Worm (Caenorhabditis elegans) whole organism, young adult: ENCODE results near the gene ndab-1.

Experiments used
- D2030.7 ChIP-seq: fragments of 200-800 bp; sonication (Bioruptor generic); IDR thresholded peaks from 2 replicates; pipeline ENCODE4 v1.3.6; 2022; ENCODE audit warnings: missing genetic modification reagents, missing genetic modification characterization, missing compliant biosample characterization
- F22D6.2 ChIP-seq: sonication (generic microtip); optimal IDR thresholded peaks from 2 replicates; lab custom pipeline; 2016; ENCODE audit warnings: mild to moderate bottlenecking, missing genetic modification characterization, missing compliant biosample characterization
- F55B11.4 ChIP-seq: sonication (generic microtip); optimal IDR thresholded peaks from 2 replicates; lab custom pipeline; 2016; ENCODE audit warnings: missing compliant biosample characterization, missing genetic modification characterization, borderline replicate concordance; ENCODE audit not compliant: insufficient read depth
- F57A8.1 ChIP-seq: fragments of 200-800 bp; sonication (Bioruptor generic); optimal IDR thresholded peaks from 2 replicates; lab custom pipeline; 2018; ENCODE audit warnings: mild to moderate bottlenecking, missing genetic modification characterization, moderate library complexity, missing compliant biosample characterization
- K11D2.4 ChIP-seq: fragments of 200-800 bp; sonication (Bioruptor generic); IDR thresholded peaks from 2 replicates; pipeline ENCODE4 v1.3.6; 2022; ENCODE audit warnings: missing genetic modification reagents, missing genetic modification characterization, missing compliant biosample characterization
- Y67H2A.10 ChIP-seq: fragments of 200-800 bp; sonication (Bioruptor generic); conservative IDR thresholded peaks from 2 replicates; pipeline ENCODE4 v1.3.6; 2022; ENCODE audit warnings: missing genetic modification reagents, missing genetic modification characterization, missing compliant biosample characterization
- ZK185.1 ChIP-seq: sonication (generic microtip); optimal IDR thresholded peaks from 2 replicates; lab custom pipeline; 2016; ENCODE audit warnings: mild to moderate bottlenecking, missing genetic modification characterization, missing compliant biosample characterization; ENCODE audit not compliant: poor library complexity, severe bottlenecking
- atf-7 ChIP-seq: sonication (generic microtip); optimal IDR thresholded peaks from 2 replicates; lab custom pipeline; 2017; ENCODE audit warnings: mild to moderate bottlenecking, missing genetic modification characterization, missing compliant biosample characterization
- attf-5 ChIP-seq: fragments of 200-800 bp; sonication (Bioruptor generic); optimal IDR thresholded peaks from 2 replicates; lab custom pipeline; 2018; ENCODE audit warnings: mild to moderate bottlenecking, missing genetic modification characterization, missing compliant biosample characterization
- dox-1 ChIP-seq: fragments of 200-800 bp; sonication (Bioruptor generic); IDR thresholded peaks from 2 replicates; pipeline ENCODE4 v1.3.6; 2022; ENCODE audit warnings: missing genetic modification reagents, missing genetic modification characterization, missing compliant biosample characterization
- efl-1 ChIP-seq: fragments of 150-350 bp; optimal IDR thresholded peaks from 2 replicates; lab custom pipeline; 2014; ENCODE audit warnings: missing biosample characterization, missing genetic modification reagents, missing genetic modification characterization
- egl-18 ChIP-seq: fragments of 200-800 bp; sonication (Bioruptor generic); IDR thresholded peaks from 2 replicates; pipeline ENCODE4 v1.3.6; 2022; ENCODE audit warnings: missing genetic modification reagents, missing genetic modification characterization, missing compliant biosample characterization
- egrh-3 ChIP-seq: fragments of 200-800 bp; sonication (Bioruptor generic); IDR thresholded peaks from 2 replicates; pipeline ENCODE4 v1.3.6; 2022; ENCODE audit warnings: missing genetic modification reagents, missing genetic modification characterization, missing compliant biosample characterization
- ets-4 ChIP-seq: fragments of 200-800 bp; sonication (Bioruptor generic); optimal IDR thresholded peaks from 2 replicates; lab custom pipeline; 2018; ENCODE audit warnings: mild to moderate bottlenecking, missing genetic modification characterization, missing compliant biosample characterization
- gei-17 ChIP-seq: fragments of 200-800 bp; sonication (Bioruptor generic); optimal IDR thresholded peaks from 2 replicates; lab custom pipeline; 2018; ENCODE audit warnings: mild to moderate bottlenecking, missing genetic modification characterization, missing compliant biosample characterization
- hmg-1.2 ChIP-seq: fragments of 200-800 bp; sonication (Bioruptor generic); IDR thresholded peaks from 2 replicates; pipeline ENCODE4 v1.3.6; 2022; ENCODE audit warnings: missing genetic modification reagents, missing genetic modification characterization, missing compliant biosample characterization
- let-607 ChIP-seq, 2 experiments: fragments of 200-800 bp in 1 of 2; sonication (Bioruptor generic) in 1 of 2; sonication (generic microtip) in 1 of 2; optimal IDR thresholded peaks; 2 replicates each; lab custom pipeline; 2016 to 2018; ENCODE audit warnings: mild to moderate bottlenecking in 2 of 2, missing compliant biosample characterization in 2 of 2, missing genetic modification characterization in 2 of 2, moderate library complexity in 2 of 2, missing genotype in 1 of 2
- lin-26 ChIP-seq: fragments of 200-800 bp; sonication (Bioruptor generic); IDR thresholded peaks from 2 replicates; pipeline ENCODE4 v1.3.6; 2022; ENCODE audit warnings: missing genetic modification reagents, missing genetic modification characterization, missing compliant biosample characterization
- lin-40 ChIP-seq: sonication (generic microtip); optimal IDR thresholded peaks from 2 replicates; lab custom pipeline; 2016; ENCODE audit warnings: missing genetic modification characterization, mild to moderate bottlenecking, missing compliant biosample characterization, missing genotype, missing genetic modification reagents
- lir-1 ChIP-seq: fragments of 200-800 bp; sonication (Bioruptor generic); conservative IDR thresholded peaks from 2 replicates; pipeline ENCODE4 v1.3.6; 2022; ENCODE audit warnings: missing genetic modification reagents, missing genetic modification characterization, missing compliant biosample characterization
- madf-10 ChIP-seq: sonication (generic microtip); optimal IDR thresholded peaks from 2 replicates; lab custom pipeline; 2016; ENCODE audit warnings: mild to moderate bottlenecking, missing genetic modification characterization, missing compliant biosample characterization
- madf-3 ChIP-seq: fragments of 200-800 bp; sonication (Bioruptor generic); IDR thresholded peaks from 2 replicates; pipeline ENCODE4 v1.3.6; 2022; ENCODE audit warnings: missing genetic modification reagents, missing genetic modification characterization, missing compliant biosample characterization
- madf-6 ChIP-seq: fragments of 200-800 bp; sonication (Bioruptor generic); IDR thresholded peaks from 2 replicates; pipeline ENCODE4 v1.3.6; 2022; ENCODE audit warnings: missing genetic modification reagents, missing genetic modification characterization, missing compliant biosample characterization
- nfyb-1 ChIP-seq: fragments of 200-800 bp; sonication (Bioruptor generic); IDR thresholded peaks from 2 replicates; pipeline ENCODE4 v1.3.6; 2022; ENCODE audit warnings: missing genetic modification reagents, missing genetic modification characterization, missing compliant biosample characterization
- nhr-179 ChIP-seq: sonication (generic microtip); optimal IDR thresholded peaks from 2 replicates; lab custom pipeline; 2016; ENCODE audit warnings: mild to moderate bottlenecking, missing genetic modification characterization, missing compliant biosample characterization
- nhr-80 ChIP-seq: sonication (generic microtip); optimal IDR thresholded peaks from 2 replicates; lab custom pipeline; 2016; ENCODE audit warnings: missing genetic modification characterization, missing compliant biosample characterization
- snpc-1.1 ChIP-seq: sonication (generic microtip); optimal IDR thresholded peaks from 2 replicates; lab custom pipeline; 2017; ENCODE audit warnings: missing genetic modification characterization, mild to moderate bottlenecking, missing compliant biosample characterization, antibody characterized with exemption, moderate library complexity, missing genotype, missing genetic modification reagents; ENCODE audit not compliant: insufficient read depth
- unc-62 ChIP-seq: fragments of 150-350 bp; optimal IDR thresholded peaks from 2 replicates; lab custom pipeline; 2014; ENCODE audit warnings: missing biosample characterization, missing genetic modification reagents, missing genetic modification characterization
- zim-3 ChIP-seq: sonication (generic microtip); optimal IDR thresholded peaks from 2 replicates; lab custom pipeline; 2017; ENCODE audit warnings: mild to moderate bottlenecking, missing genetic modification characterization, moderate library complexity, missing compliant biosample characterization
- ztf-26 ChIP-seq: sonication (generic microtip); optimal IDR thresholded peaks from 2 replicates; lab custom pipeline; 2017; ENCODE audit warnings: missing genetic modification characterization, missing compliant biosample characterization
- ztf-6 ChIP-seq: fragments of 200-800 bp; sonication (Bioruptor generic); IDR thresholded peaks from 2 replicates; pipeline ENCODE4 v1.3.6; 2022; ENCODE audit warnings: missing genetic modification reagents, missing genetic modification characterization, missing compliant biosample characterization

Gene ndab-1

ce11 chrIII:11895504-11895903, 20.0 kb downstream of the ndab-1 start:
- TF ChIP-seq gei-17 (GFP tag; lab: Kevin White, UChicago) (no peak), egl-18 (GFP tag; lab: Robert Waterston, UW) (no peak), F22D6.2 (tag; lab: Kevin White, UChicago) (no peak), nfyb-1 (GFP tag; lab: Robert Waterston, UW) (peak; percentile 71; the same call in 1 of the 2 replicates)

- TF ChIP-seq lin-26 (GFP tag; lab: Robert Waterston, UW) (no peak), nhr-179 (tag; lab: Kevin White, UChicago) (no peak), zim-3 (tag; lab: Kevin White, UChicago) (no peak), lir-1 (GFP tag; lab: Robert Waterston, UW) (no peak), madf-10 (tag; lab: Kevin White, UChicago) (no peak), ztf-26 (tag; lab: Kevin White, UChicago) (no peak)
Observed at ce11 chrIII:11892939-11893338, 22.6 kb downstream of the ndab-1 start, which contains the start of gene Y56A3A.41. Gene Y56A3A.41 (minus strand): TSS chrIII:11893039.

- TF ChIP-seq atf-7 (tag; lab: Kevin White, UChicago) (no peak), F55B11.4 (tag; lab: Kevin White, UChicago) (no peak), K11D2.4 (GFP tag; lab: Robert Waterston, UW) (no peak)
Observed at ce11 chrIII:11891335-11891734, 24.2 kb downstream of the ndab-1 start, which contains the start of gene faah-5. Gene faah-5 (minus strand): TSS chrIII:11891435.

ce11 chrIII:11883694-11884093, 31.8 kb downstream of the ndab-1 start, which contains the start of gene fbxb-22:
Gene fbxb-22 (minus strand): TSS chrIII:11883754.
- TF ChIP-seq egrh-3 = peak; percentile 68; the same call in 1 of the 2 replicates
- TF ChIP-seq, all 124 proteins: peak for 1; not testable (repeated sequence) for 123

ce11 chrIII:11881549-11881948, 34.0 kb downstream of the ndab-1 start:
- TF ChIP-seq unc-62 (peak; percentile 49), attf-5 (GFP tag; lab: Kevin White, UChicago) (peak; percentile 14), hmg-1.2 (GFP tag; lab: Robert Waterston, UW) (peak; percentile 93), madf-6 (GFP tag; lab: Robert Waterston, UW) (no peak), ets-4 (GFP tag; lab: Kevin White, UChicago) (peak; percentile 45), madf-3 (GFP tag; lab: Robert Waterston, UW) (no peak), nhr-80 (tag; lab: Kevin White, UChicago) (peak; percentile 86), ZK185.1 (tag; lab: Kevin White, UChicago) (no peak)

- TF ChIP-seq ztf-6 (GFP tag; lab: Robert Waterston, UW) = no peak
- TF ChIP-seq Y67H2A.10 (GFP tag; lab: Robert Waterston, UW) = no peak
- 0 out of 2 replicates have a peak, but pooled peaks have one; percentile 10 for TF ChIP-seq dox-1
- no peak for TF ChIP-seq snpc-1.1 (tag; lab: Kevin White, UChicago)
- TF ChIP-seq lin-40 (tag; lab: Kevin White, UChicago) = no peak
- peak in 1 of 2 experiments; percentile 23 for TF ChIP-seq let-607 (tag; optimal IDR thresholded peaks at IDR 0.05; lab: Kevin White, UChicago)
- TF ChIP-seq F57A8.1 (GFP tag; lab: Kevin White, UChicago) = no peak
- TF ChIP-seq efl-1 = no peak
- TF ChIP-seq nhr-80 (tag; lab: Kevin White, UChicago) = peak; percentile 54
- TF ChIP-seq D2030.7 (GFP tag; lab: Robert Waterston, UW) = no peak
- peak; percentile 89 for TF ChIP-seq hmg-1.2 (GFP tag; lab: Robert Waterston, UW)
Observed at ce11 chrIII:11878751-11879150, 36.8 kb downstream of the ndab-1 start, which contains the start of gene Y56A3A.6. Gene Y56A3A.6 (minus strand): TSS chrIII:11878803.
